Fruit fly (Drosophila melanogaster): ENCODE measurements around the gene CG4907.

DNA sequence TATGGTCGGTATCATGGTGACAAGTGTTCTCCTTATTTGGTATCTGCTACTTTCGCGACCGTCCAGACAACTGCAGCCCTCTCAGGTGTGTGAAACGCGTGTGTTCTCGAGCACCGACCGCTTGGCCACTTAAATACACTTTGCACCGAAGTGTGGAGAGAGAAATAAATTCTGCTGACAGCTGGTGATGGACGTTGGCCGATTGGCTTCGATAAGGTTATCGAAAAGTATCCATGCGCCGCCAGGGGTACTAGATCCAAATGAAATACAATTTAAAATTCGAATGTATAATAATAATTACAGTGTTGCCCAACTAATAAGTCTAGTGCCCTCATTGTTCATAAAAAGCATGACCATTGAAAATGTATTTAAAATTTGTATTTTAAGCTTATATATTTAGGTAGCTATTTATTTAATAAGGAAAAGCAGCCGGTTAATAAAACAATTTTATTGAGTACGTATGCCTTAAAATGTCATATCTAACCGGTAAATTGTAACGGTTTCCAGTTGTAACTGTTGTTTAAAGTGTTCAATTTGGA is 24.2 kb downstream of the CG4907 start, which contains the start of the genes Gclm and CG17625:
- TF ChIP-seq disco-r (GFP tag; optimal IDR thresholded peaks at IDR 0.05) (no peak), lmd (GFP tag; IDR thresholded peaks at IDR 0.05) (peak; percentile 54; the same call in 1 of the 2 replicates), sr (GFP tag; IDR thresholded peaks at IDR 0.05) (no peak), Tbp (GFP tag; optimal IDR thresholded peaks at IDR 0.05) (no peak), stc (GFP tag; IDR thresholded peaks at IDR 0.05) (no peak), luna (GFP tag; optimal IDR thresholded peaks at IDR 0.05) (no peak), CG8478 (optimal IDR thresholded peaks at IDR 0.05) (no peak), CG3407 (GFP tag; optimal IDR thresholded peaks at IDR 0.05) (no peak), Hsf (GFP tag; optimal IDR thresholded peaks at IDR 0.05) (peak; percentile 50)

All from whole organism, embryonic.